Worm (Caenorhabditis elegans): ENCODE data around the gene F49E12.12.

- no peak for TF ChIP-seq jun-1 (tag; optimal IDR thresholded peaks at IDR 0.05)
- TF ChIP-seq ztf-11 (tag; optimal IDR thresholded peaks at IDR 0.05), result no peak
- no peak for TF ChIP-seq egl-5 (tag; optimal IDR thresholded peaks at IDR 0.05)
- no peak for TF ChIP-seq nhr-12 (tag; optimal IDR thresholded peaks at IDR 0.05)
- no peak for TF ChIP-seq nhr-76 (tag; optimal IDR thresholded peaks at IDR 0.05)
- TF ChIP-seq ZK546.5 (tag; optimal IDR thresholded peaks at IDR 0.05), result no peak
- no peak for TF ChIP-seq daf-12 (tag; optimal IDR thresholded peaks at IDR 0.05)
- no peak for TF ChIP-seq elt-2 (tag; optimal IDR thresholded peaks at IDR 0.05)
- TF ChIP-seq nhr-237 (tag; optimal IDR thresholded peaks at IDR 0.05), result no peak
- TF ChIP-seq fkh-10 (GFP tag; optimal IDR thresholded peaks at IDR 0.05), result no peak
- TF ChIP-seq ceh-82 (tag; optimal IDR thresholded peaks at IDR 0.05), result no peak
These were observed 12.2 kb upstream of the F49E12.12 start, which contains the start of gene amt-3 for ce11 chrII:8369059-8369458.
